Fruit fly (Drosophila melanogaster) whole organism, adult: ENCODE measurements around the gene CG11694.
A peak's percentile ranks its signal among the peaks of the same experiment; 100 is the strongest.

Experiments
- CG11617 ChIP-seq: fragments of 200-800 bp; sonication (Bioruptor generic); optimal IDR thresholded peaks from 2 replicates; lab custom pipeline; 2017; ENCODE audit warnings: mild to moderate bottlenecking, missing biosample characterization, missing genetic modification reagents, missing genetic modification characterization
- CG12768 ChIP-seq: fragments of 200-800 bp; sonication (Bioruptor generic); optimal IDR thresholded peaks from 2 replicates; lab custom pipeline; 2017; ENCODE audit warnings: missing biosample characterization, missing genetic modification characterization, mild to moderate bottlenecking, moderate library complexity, missing genetic modification reagents
- CG14711 ChIP-seq: fragments of 200-800 bp; sonication (Bioruptor generic); optimal IDR thresholded peaks from 2 replicates; lab custom pipeline; 2018; ENCODE audit warnings: missing biosample characterization, mild to moderate bottlenecking, missing genetic modification characterization, moderate library complexity
- CG1620 ChIP-seq: fragments of 200-800 bp; sonication (Bioruptor generic); optimal IDR thresholded peaks from 2 replicates; lab custom pipeline; 2016; ENCODE audit warnings: missing biosample characterization, missing genetic modification characterization
- CG33017 ChIP-seq: fragments of 200-800 bp; sonication (Bioruptor generic); optimal IDR thresholded peaks from 2 replicates; lab custom pipeline; 2018; ENCODE audit warnings: missing biosample characterization, mild to moderate bottlenecking, missing genetic modification characterization, moderate library complexity
- CG5204 ChIP-seq: fragments of 200-800 bp; sonication (Bioruptor generic); optimal IDR thresholded peaks from 2 replicates; lab custom pipeline; 2016; ENCODE audit warnings: missing biosample characterization, missing genetic modification characterization
- CG7045 ChIP-seq: fragments of 200-800 bp; sonication (Bioruptor generic); optimal IDR thresholded peaks from 2 replicates; lab custom pipeline; 2017; ENCODE audit warnings: missing biosample characterization, mild to moderate bottlenecking, missing genetic modification characterization
- CG7101 ChIP-seq: fragments of 200-800 bp; sonication (Bioruptor generic); optimal IDR thresholded peaks from 2 replicates; lab custom pipeline; 2018; ENCODE audit warnings: missing biosample characterization, mild to moderate bottlenecking, missing genetic modification characterization, moderate library complexity
- Clk ChIP-seq: fragments of 200-800 bp; sonication (Bioruptor generic); optimal IDR thresholded peaks from 2 replicates; lab custom pipeline; 2017; ENCODE audit warnings: missing biosample characterization, missing genetic modification characterization
- Crg-1 ChIP-seq: fragments of 200-800 bp; sonication (Bioruptor generic); optimal IDR thresholded peaks from 2 replicates; lab custom pipeline; 2016; ENCODE audit warnings: missing biosample characterization, missing genetic modification characterization
- Hr96 ChIP-seq: fragments of 200-800 bp; sonication (Bioruptor generic); optimal IDR thresholded peaks from 2 replicates; lab custom pipeline; 2016; ENCODE audit warnings: missing biosample characterization, missing genetic modification characterization
- Mnt ChIP-seq: fragments of 200-800 bp; sonication (Bioruptor generic); optimal IDR thresholded peaks from 2 replicates; lab custom pipeline; 2016; ENCODE audit warnings: missing biosample characterization, mild to moderate bottlenecking, missing genetic modification characterization
- bab1 ChIP-seq: fragments of 200-800 bp; sonication (Bioruptor generic); optimal IDR thresholded peaks from 3 replicates; lab custom pipeline; 2019; ENCODE audit warnings: missing biosample characterization, mild to moderate bottlenecking, missing genetic modification characterization, moderate library complexity
- cic ChIP-seq: fragments of 200-800 bp; sonication (Bioruptor generic); optimal IDR thresholded peaks from 2 replicates; lab custom pipeline; 2017; ENCODE audit warnings: missing biosample characterization, mild to moderate bottlenecking, missing genetic modification characterization, moderate library complexity
- cnc ChIP-seq, 2 experiments: fragments of >200 bp; optimal IDR thresholded peaks; 2 replicates each; lab custom pipeline; 2017
- kay ChIP-seq: fragments of 200-800 bp; sonication (Bioruptor generic); peaks from one replicate; lab custom pipeline; 2016; ENCODE audit warnings: missing biosample characterization, missing genetic modification characterization, borderline replicate concordance
- ovo ChIP-seq: fragments of 200-800 bp; sonication (Bioruptor generic); optimal IDR thresholded peaks from 2 replicates; lab custom pipeline; 2016; ENCODE audit warnings: missing biosample characterization, missing genetic modification characterization
- pad ChIP-seq: fragments of 200-800 bp; sonication (Bioruptor generic); optimal IDR thresholded peaks from 3 replicates; lab custom pipeline; 2017; ENCODE audit warnings: missing biosample characterization, missing genetic modification characterization, mild to moderate bottlenecking, moderate library complexity, missing genetic modification reagents
- tj ChIP-seq: fragments of 200-800 bp; sonication (Bioruptor generic); optimal IDR thresholded peaks from 3 replicates; lab custom pipeline; 2017; ENCODE audit warnings: missing biosample characterization, mild to moderate bottlenecking, missing genetic modification characterization, moderate library complexity
- toe ChIP-seq: fragments of 200-800 bp; sonication (Bioruptor generic); optimal IDR thresholded peaks from 2 replicates; lab custom pipeline; 2016; ENCODE audit warnings: missing biosample characterization, missing genetic modification characterization

The CG11694 gene

DNA sequence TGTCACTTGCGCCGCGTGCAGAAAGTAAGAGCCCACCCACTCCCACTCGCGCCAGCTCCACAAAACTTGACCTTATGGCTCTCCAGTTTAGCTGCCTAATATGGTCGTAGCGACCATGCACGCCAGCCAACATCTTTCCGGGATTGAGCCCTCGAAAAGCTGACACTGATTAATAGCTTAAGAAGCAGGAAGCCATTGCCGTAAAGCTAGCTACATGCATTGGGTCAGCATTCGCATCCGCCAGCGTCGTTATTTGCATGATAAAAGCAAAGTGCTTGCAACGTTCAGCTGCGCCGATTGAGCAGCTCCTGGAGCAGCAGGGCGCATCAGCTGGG lies 5.0 kb downstream of the CG11694 start:
- no peak for TF ChIP-seq CG11617 (GFP tag; lab: Kevin White, UChicago)

DNA sequence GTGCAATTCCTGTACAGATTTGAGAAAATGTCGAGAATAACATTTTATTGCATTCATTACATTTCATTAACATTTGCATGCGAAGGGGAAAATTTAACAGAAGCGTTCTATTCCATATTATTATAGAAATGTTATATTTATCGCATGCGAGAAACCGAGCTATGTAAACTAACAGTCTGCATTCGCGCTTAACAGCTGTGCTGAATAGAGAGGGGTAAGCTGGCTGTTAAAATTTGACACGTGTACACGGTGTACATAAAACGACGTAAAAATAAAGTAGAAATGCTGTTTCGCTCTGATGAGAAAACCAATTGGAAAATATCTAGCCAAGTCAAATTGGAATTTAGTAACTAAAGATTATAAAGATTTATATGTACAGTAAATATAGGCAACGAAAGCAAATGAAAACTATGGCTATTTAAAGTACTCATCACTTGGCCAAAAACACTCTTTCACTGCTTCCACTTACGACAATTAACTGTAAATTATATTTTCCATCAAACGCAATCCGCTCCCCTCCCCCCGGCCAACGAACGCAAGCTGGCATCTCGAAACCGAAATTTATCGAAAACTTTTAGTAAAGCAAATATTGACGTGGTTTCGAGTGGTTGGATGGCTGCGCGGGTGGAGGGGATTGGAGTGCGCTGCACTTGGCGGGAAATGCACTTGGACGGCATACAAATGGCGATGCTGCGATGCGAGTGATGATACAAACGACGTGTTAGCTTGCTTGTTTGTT lies 5.6 kb downstream of the CG11694 start:
- TF ChIP-seq pad (GFP tag; lab: Kevin White, UChicago) (peak; percentile 99), CG14711 (no peak), Clk (GFP tag; lab: Kevin White, UChicago) (no peak), CG12768 (GFP tag; lab: Kevin White, UChicago) (peak; percentile 2)

DNA sequence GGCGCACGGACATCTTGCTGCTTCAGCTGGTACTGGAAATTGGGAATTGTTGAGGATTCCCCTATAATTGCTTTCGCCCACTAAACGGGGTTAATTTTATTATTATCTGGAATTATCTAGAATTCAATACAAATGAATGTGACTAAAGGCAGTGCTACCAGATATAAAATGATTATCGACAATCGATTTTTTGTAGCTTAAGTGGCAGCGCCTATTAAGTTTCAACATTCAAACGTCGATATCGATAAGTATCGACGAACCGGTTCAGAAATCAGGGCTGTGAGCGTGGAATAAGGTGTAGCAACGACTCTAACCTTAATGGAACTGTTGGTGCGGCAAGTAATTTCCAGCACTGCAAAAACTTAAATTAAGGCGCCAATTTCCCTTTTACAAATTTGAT lies 6.8 kb downstream of the CG11694 start, which contains the start of gene Sgt1:
TSS of gene Sgt1 (minus strand) at position 165 of the 400 bp plus-strand sequence.
- TF ChIP-seq ovo (GFP tag; lab: Kevin White, UChicago): peak; percentile 21
- peak; percentile 64 for TF ChIP-seq CG7101
- TF ChIP-seq Crg-1: peak; percentile 74
- TF ChIP-seq CG7045: no peak
- no peak for TF ChIP-seq tj
- no peak for TF ChIP-seq CG5204
- peak; percentile 64 for TF ChIP-seq cic (GFP tag; lab: Kevin White, UChicago)
- TF ChIP-seq pad (GFP tag; lab: Kevin White, UChicago): no peak
- no peak for TF ChIP-seq cnc (optimal IDR thresholded peaks at IDR 0.05; lab: Kevin White, UChicago)
- peak; percentile 29 for TF ChIP-seq CG33017 (tag; lab: Kevin White, UChicago)
- TF ChIP-seq CG1620 (GFP tag; lab: Kevin White, UChicago): peak; percentile 76
- peak; percentile 34 for TF ChIP-seq CG12768 (GFP tag; lab: Kevin White, UChicago)
- TF ChIP-seq toe (GFP tag; lab: Kevin White, UChicago): peak; percentile 64
- peak; percentile 53 for TF ChIP-seq bab1 (GFP tag; lab: Kevin White, UChicago)
- TF ChIP-seq Clk (GFP tag; lab: Kevin White, UChicago): peak; percentile 41
- peak; percentile 66 for TF ChIP-seq Mnt (GFP tag; lab: Kevin White, UChicago)
- TF ChIP-seq CG11617 (GFP tag; lab: Kevin White, UChicago): peak; percentile 11
- no peak for TF ChIP-seq Hr96 (GFP tag; lab: Kevin White, UChicago)
- TF ChIP-seq kay: no peak
- TF ChIP-seq CG14711: peak; percentile 1

DNA sequence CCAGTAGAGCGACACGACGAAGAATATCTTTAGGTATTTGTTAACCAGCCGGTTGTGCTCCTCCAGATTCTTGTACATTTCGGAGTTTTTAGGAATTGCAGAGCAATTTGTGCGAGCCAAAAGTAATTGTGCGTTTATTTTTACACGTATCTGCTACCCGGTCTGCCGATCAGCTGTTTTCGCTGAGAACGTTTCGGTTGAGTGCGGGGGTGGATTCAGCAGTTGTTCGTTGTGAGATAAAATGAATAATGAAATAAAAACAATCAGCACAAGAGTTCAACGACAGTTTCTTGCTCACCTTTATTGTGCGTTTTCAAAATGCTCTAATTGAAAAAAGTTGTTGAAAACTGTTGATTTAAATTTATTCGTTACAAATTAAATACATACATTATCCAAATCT lies 8.1 kb downstream of the CG11694 start, which contains the start of gene nac:
TSS of gene nac (minus strand) at position 176 of the 400 bp plus-strand sequence.
- peak; percentile 8 for TF ChIP-seq CG12768 (GFP tag; lab: Kevin White, UChicago)
- TF ChIP-seq CG1620 (GFP tag; lab: Kevin White, UChicago): no peak
- no peak for TF ChIP-seq cnc (optimal IDR thresholded peaks at IDR 0.05; lab: Kevin White, UChicago)
- TF ChIP-seq CG14711: no peak
- peak; percentile 7 for TF ChIP-seq pad (GFP tag; lab: Kevin White, UChicago)
- no peak for TF ChIP-seq Hr96 (GFP tag; lab: Kevin White, UChicago)
- peak; percentile 6 for TF ChIP-seq Mnt (GFP tag; lab: Kevin White, UChicago)
- no peak for TF ChIP-seq toe (GFP tag; lab: Kevin White, UChicago)
- peak; percentile 64 for TF ChIP-seq bab1 (GFP tag; lab: Kevin White, UChicago)
- no peak for TF ChIP-seq CG33017 (tag; lab: Kevin White, UChicago)
- TF ChIP-seq CG7045: no peak

DNA sequence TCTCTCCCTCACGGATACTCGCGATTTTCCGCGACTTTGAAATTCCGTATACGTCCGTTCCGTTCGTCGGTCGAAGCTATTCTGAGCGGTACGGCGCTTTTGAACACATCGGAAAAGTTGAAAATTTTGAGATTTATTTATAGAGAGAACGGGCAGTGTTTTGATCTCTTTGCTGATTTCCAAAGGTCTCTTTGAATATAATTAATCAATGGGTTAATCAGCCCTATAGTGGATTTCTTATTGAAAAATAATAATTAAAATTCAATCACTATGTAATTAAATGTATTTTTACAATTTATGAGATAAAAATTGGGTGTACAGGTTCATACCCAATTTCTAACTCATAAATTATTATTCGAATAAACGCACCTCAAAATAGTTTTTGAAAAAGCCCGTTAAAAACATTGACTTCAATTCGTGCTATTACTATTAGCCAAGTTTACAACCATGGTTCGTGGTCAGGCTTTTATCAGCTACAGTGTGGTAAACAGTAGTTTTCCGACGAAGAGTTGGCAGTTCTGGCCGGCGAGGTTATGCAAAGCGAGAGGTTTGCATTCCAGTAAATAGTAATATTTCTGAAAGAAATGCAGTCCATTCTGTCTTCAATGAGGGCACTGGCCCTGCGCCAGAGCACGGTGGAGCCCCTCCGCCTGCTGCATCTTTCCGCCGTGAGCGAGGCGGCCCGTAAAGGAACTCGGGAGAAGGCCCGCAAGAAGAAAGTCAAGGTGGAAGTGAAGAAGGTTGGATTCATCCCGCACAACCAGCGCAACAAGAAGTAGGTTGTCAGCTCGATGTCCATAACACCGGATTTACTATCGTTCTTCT lies 10.8 kb downstream of the CG11694 start, which contains the start of the genes CG9626 and mRpL1:
TSS of gene CG9626 (minus strand) at position 51 of the 825 bp plus-strand sequence.
TSS of gene mRpL1 (plus strand) at position 513 of the 825 bp plus-strand sequence.
- TF ChIP-seq Mnt (GFP tag; lab: Kevin White, UChicago) (peak; percentile 50), bab1 (GFP tag; lab: Kevin White, UChicago) (peak; percentile 34), CG7101 (peak; percentile 8), CG11617 (GFP tag; lab: Kevin White, UChicago) (peak; percentile 0), CG33017 (tag; lab: Kevin White, UChicago) (no peak), pad (GFP tag; lab: Kevin White, UChicago) (peak; percentile 19), kay (peak; percentile 73), ovo (GFP tag; lab: Kevin White, UChicago) (no peak)

DNA sequence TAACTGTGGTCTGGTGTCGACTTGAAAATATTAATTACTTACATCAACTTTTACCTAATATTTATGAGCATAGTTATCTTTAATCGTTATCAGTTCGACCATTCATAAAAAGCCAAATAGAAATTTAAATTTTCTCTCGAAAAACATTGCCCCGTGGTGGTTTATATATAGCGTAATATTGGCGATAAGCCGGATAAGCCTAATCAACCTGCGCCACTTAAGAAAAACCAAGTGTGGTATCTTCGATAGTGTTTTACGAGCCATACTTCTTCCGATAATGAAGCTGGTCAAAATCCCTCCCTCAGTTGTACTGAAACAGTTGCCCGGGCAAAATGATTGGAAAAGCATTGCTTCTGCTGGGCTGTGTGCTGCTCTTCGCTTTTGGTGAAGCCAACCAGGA lies 19.9 kb downstream of the CG11694 start, which contains the start of gene CG31463:
TSS of gene CG31463 (plus strand) at position 302 of the 400 bp plus-strand sequence.
- no peak for TF ChIP-seq ovo (GFP tag; lab: Kevin White, UChicago)
- no peak for TF ChIP-seq CG14711
- TF ChIP-seq kay: no peak
- no peak for TF ChIP-seq pad (GFP tag; lab: Kevin White, UChicago)
- no peak for TF ChIP-seq bab1 (GFP tag; lab: Kevin White, UChicago)
- no peak for TF ChIP-seq Clk (GFP tag; lab: Kevin White, UChicago)
